Worm (Caenorhabditis elegans): ENCODE measurements around the gene C44C10.3.

DNA sequence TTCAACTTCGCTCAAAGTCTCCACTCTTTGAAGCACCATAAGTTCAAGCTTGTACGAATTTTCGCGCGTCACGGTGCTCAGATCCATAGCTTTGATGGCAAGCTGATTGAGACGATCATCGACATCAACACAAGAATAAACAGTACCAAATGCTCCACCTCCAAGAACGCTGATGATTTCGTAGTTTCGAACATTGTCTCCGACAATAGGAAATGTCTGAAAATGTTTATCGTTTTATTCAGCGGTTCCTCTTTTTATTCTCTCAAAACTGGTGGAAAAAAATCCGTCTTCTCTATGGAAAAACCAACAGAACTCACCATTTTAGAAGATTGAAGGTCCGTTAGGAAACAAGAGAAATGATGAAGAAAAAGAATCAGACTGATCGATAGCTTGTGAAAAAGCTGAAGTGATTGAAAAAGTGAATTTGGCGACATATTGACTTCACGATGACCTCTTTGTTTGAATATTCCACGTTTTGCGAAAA, 14.5 kb upstream of the C44C10.3 start, which contains the start of gene C44C10.7:
- TF ChIP-seq zip-8 (tag; optimal IDR thresholded peaks at IDR 0.05) = no peak
- TF ChIP-seq sptf-1 (tag; optimal IDR thresholded peaks at IDR 0.05) = no peak
- TF ChIP-seq lin-13 (tag; optimal IDR thresholded peaks at IDR 0.05) = no peak
- TF ChIP-seq lsy-2 (tag; optimal IDR thresholded peaks at IDR 0.05) = no peak
- no peak for TF ChIP-seq blmp-1 (tag; optimal IDR thresholded peaks at IDR 0.05)
